Worm (Caenorhabditis elegans) whole organism, L4 larva: ENCODE results near the gene wdfy-2.

Source experiments
- ceh-28 ChIP-seq: fragments of 150-350 bp; optimal IDR thresholded peaks from 2 replicates; lab custom pipeline; 2014; ENCODE audit warnings: missing biosample characterization, missing genetic modification reagents, missing genetic modification characterization
- hlh-11 ChIP-seq: fragments of 200-800 bp; sonication (Bioruptor generic); optimal IDR thresholded peaks from 2 replicates; lab custom pipeline; 2018; ENCODE audit warnings: mild to moderate bottlenecking, missing genetic modification characterization, missing compliant biosample characterization
- nhr-28 ChIP-seq: fragments of 150-350 bp; optimal IDR thresholded peaks from 2 replicates; lab custom pipeline; 2014; ENCODE audit warnings: missing biosample characterization, missing genetic modification characterization
- spr-3 ChIP-seq: fragments of 200-800 bp; sonication (Bioruptor generic); optimal IDR thresholded peaks from 2 replicates; lab custom pipeline; 2018; ENCODE audit warnings: mild to moderate bottlenecking, missing genetic modification characterization, missing compliant biosample characterization
- unc-62 ChIP-seq, 3 experiments: fragments of 150-350 bp in 1 of 3; sonication (generic microtip); optimal IDR thresholded peaks in 2 of 3; peaks in 1 of 3; 1 replicate in 1 of 3; 2 replicates in 2 of 3; lab custom pipeline; 2014 to 2017; ENCODE audit warnings: missing biosample characterization in 3 of 3, missing genetic modification characterization in 3 of 3, missing genetic modification reagents in 3 of 3, missing genotype in 1 of 3
- ztf-11 ChIP-seq: fragments of 150-350 bp; optimal IDR thresholded peaks from 2 replicates; lab custom pipeline; 2014; ENCODE audit warnings: missing biosample characterization, missing genetic modification characterization

ce11 chrII:9299679-9300078, 20.0 kb upstream of the wdfy-2 start:
- no peak for TF ChIP-seq nhr-28 (tag; lab: Kevin White, UChicago)
- TF ChIP-seq hlh-11 (tag; lab: Kevin White, UChicago): no peak
- TF ChIP-seq unc-62 (GFP tag; optimal IDR thresholded peaks at IDR 0.05 in 1 of 2; lab: Kevin White, UChicago): peak in 1 of 2 experiments; percentile 2
- TF ChIP-seq unc-62 (tag; optimal IDR thresholded peaks at IDR 0.05; lab: Kevin White, UChicago): no peak
- no peak for TF ChIP-seq ceh-28 (tag; lab: Kevin White, UChicago)
- no peak for TF ChIP-seq ztf-11 (tag; lab: Kevin White, UChicago)
- TF ChIP-seq spr-3 (GFP tag; lab: Kevin White, UChicago): no peak
